Fruit fly (Drosophila melanogaster) whole organism: ENCODE data around the gene CG42655.

ENCODE experiments used
- CG8478 ChIP-seq: fragments of >200 bp; optimal IDR thresholded peaks from 2 replicates; lab custom pipeline; 2018; ENCODE audit warnings: inconsistent platforms
- Dll ChIP-seq: fragments of >200 bp; optimal IDR thresholded peaks from 2 replicates; lab custom pipeline; 2017
- EcR ChIP-seq, 2 experiments: fragments of >200 bp; optimal IDR thresholded peaks; 2 replicates each; lab custom pipeline; 2017; ENCODE audit warnings: missing biosample characterization in 2 of 2, missing genetic modification characterization in 2 of 2, missing genetic modification reagents in 2 of 2
- psq ChIP-seq: fragments of >200 bp; optimal IDR thresholded peaks from 2 replicates; lab custom pipeline; 2017
- usp ChIP-seq: fragments of >200 bp; optimal IDR thresholded peaks from 2 replicates; lab custom pipeline; 2017; ENCODE audit warnings: missing biosample characterization, missing genetic modification characterization, mixed read lengths

- TF ChIP-seq CG8478 (lab: Kevin White, UChicago), result no peak
- no peak for TF ChIP-seq psq (lab: Kevin White, UChicago)
- no peak for TF ChIP-seq usp (GFP tag; lab: Kevin White, UChicago)
- TF ChIP-seq Dll, result no peak
- no peak for TF ChIP-seq EcR (GFP tag; optimal IDR thresholded peaks at IDR 0.05; lab: Kevin White, UChicago)
These were observed 45.8 kb downstream of the CG42655 start for dm6 chr3L:19907706-19908070.
